Worm (Caenorhabditis elegans) whole organism, L2 larva: ENCODE results near the gene ram-2.

ENCODE experiments used
- C34F6.9 ChIP-seq: fragments of 150-350 bp; optimal IDR thresholded peaks from 2 replicates; lab custom pipeline; 2014; ENCODE audit warnings: missing biosample characterization, missing genetic modification characterization
- F13H6.1 ChIP-seq: sonication (generic microtip); optimal IDR thresholded peaks from 2 replicates; lab custom pipeline; 2016; ENCODE audit warnings: missing genetic modification characterization, missing compliant biosample characterization
- Y55F3AM.14 ChIP-seq: fragments of 200-800 bp; sonication (Bioruptor generic); optimal IDR thresholded peaks from 2 replicates; lab custom pipeline; 2018; ENCODE audit warnings: mild to moderate bottlenecking, missing genetic modification characterization, missing compliant biosample characterization
- ZK546.5 ChIP-seq: sonication (generic microtip); optimal IDR thresholded peaks from 2 replicates; lab custom pipeline; 2017; ENCODE audit warnings: missing biosample characterization, missing genetic modification characterization
- alr-1 ChIP-seq: fragments of 150-350 bp; optimal IDR thresholded peaks from 2 replicates; lab custom pipeline; 2014; ENCODE audit warnings: missing biosample characterization, missing genetic modification characterization
- aly-2 ChIP-seq: fragments of 150-350 bp; optimal IDR thresholded peaks from 2 replicates; lab custom pipeline; 2014; ENCODE audit warnings: missing biosample characterization, missing genetic modification characterization
- blmp-1 ChIP-seq: sonication (generic microtip); optimal IDR thresholded peaks from 2 replicates; lab custom pipeline; 2017; ENCODE audit warnings: missing genetic modification characterization, mild to moderate bottlenecking, missing compliant biosample characterization, antibody characterized with exemption, moderate library complexity; ENCODE audit not compliant: insufficient read depth
- ceh-16 ChIP-seq: fragments of 150-350 bp; optimal IDR thresholded peaks from 2 replicates; lab custom pipeline; 2014; ENCODE audit warnings: missing biosample characterization, missing genetic modification characterization
- crh-2 ChIP-seq: sonication (generic microtip); optimal IDR thresholded peaks from 2 replicates; lab custom pipeline; 2017; ENCODE audit warnings: missing biosample characterization, missing genetic modification characterization
- dmd-4 ChIP-seq: sonication (generic microtip); optimal IDR thresholded peaks from 2 replicates; lab custom pipeline; 2017; ENCODE audit warnings: missing biosample characterization, missing genetic modification characterization
- elt-1 ChIP-seq: fragments of 150-350 bp; optimal IDR thresholded peaks from 2 replicates; lab custom pipeline; 2014; ENCODE audit warnings: missing biosample characterization, missing genetic modification characterization
- fos-1 ChIP-seq: fragments of 150-350 bp; optimal IDR thresholded peaks from 2 replicates; lab custom pipeline; 2014; ENCODE audit warnings: missing biosample characterization, missing genetic modification characterization
- lsy-2 ChIP-seq, 2 experiments: fragments of 150-350 bp in 1 of 2; sonication (generic microtip) in 1 of 2; optimal IDR thresholded peaks; 2 replicates each; lab custom pipeline; 2014 to 2017; ENCODE audit warnings: missing biosample characterization in 2 of 2, missing genetic modification characterization in 2 of 2
- mab-5 ChIP-seq: fragments of 150-350 bp; optimal IDR thresholded peaks from 2 replicates; lab custom pipeline; 2014; ENCODE audit warnings: missing biosample characterization, missing genetic modification characterization
- mbf-1 ChIP-seq: sonication (generic microtip); optimal IDR thresholded peaks from 2 replicates; lab custom pipeline; 2017; ENCODE audit warnings: missing biosample characterization, missing genetic modification characterization
- mdl-1 ChIP-seq, 2 experiments: fragments of 150-350 bp in 1 of 2; sonication (generic microtip) in 1 of 2; optimal IDR thresholded peaks; 2 replicates each; lab custom pipeline; 2017; ENCODE audit warnings: missing biosample characterization in 2 of 2, missing genetic modification characterization in 2 of 2
- nhr-10 ChIP-seq: sonication (generic microtip); optimal IDR thresholded peaks from 2 replicates; lab custom pipeline; 2017; ENCODE audit warnings: missing biosample characterization, missing genetic modification characterization
- nhr-129 ChIP-seq: fragments of 150-350 bp; optimal IDR thresholded peaks from 2 replicates; lab custom pipeline; 2014; ENCODE audit warnings: missing biosample characterization, missing genetic modification characterization
- nhr-21 ChIP-seq: fragments of 150-350 bp; optimal IDR thresholded peaks from 2 replicates; lab custom pipeline; 2014; ENCODE audit warnings: missing biosample characterization, missing genetic modification characterization
- nhr-237 ChIP-seq: fragments of 150-350 bp; optimal IDR thresholded peaks from 2 replicates; lab custom pipeline; 2014; ENCODE audit warnings: missing biosample characterization, missing genetic modification characterization
- nhr-25 ChIP-seq: fragments of 150-350 bp; sonication (generic microtip); optimal IDR thresholded peaks from 3 replicates; lab custom pipeline; 2014; ENCODE audit warnings: missing biosample characterization, missing genetic modification characterization
- nhr-6 ChIP-seq: fragments of 150-350 bp; optimal IDR thresholded peaks from 2 replicates; lab custom pipeline; 2014; ENCODE audit warnings: missing biosample characterization, missing genetic modification characterization
- nhr-77 ChIP-seq: fragments of 150-350 bp; optimal IDR thresholded peaks from 2 replicates; lab custom pipeline; 2014; ENCODE audit warnings: missing biosample characterization, missing genetic modification characterization
- peb-1 ChIP-seq: fragments of 150-350 bp; optimal IDR thresholded peaks from 2 replicates; lab custom pipeline; 2014; ENCODE audit warnings: missing biosample characterization, missing genetic modification characterization
- sem-4 ChIP-seq: fragments of 150-350 bp; optimal IDR thresholded peaks from 2 replicates; lab custom pipeline; 2014; ENCODE audit warnings: missing biosample characterization, missing genetic modification reagents, missing genetic modification characterization
- skn-1 ChIP-seq: sonication (generic microtip); optimal IDR thresholded peaks from 2 replicates; lab custom pipeline; 2017; ENCODE audit warnings: missing biosample characterization, missing genetic modification characterization
- sma-9 ChIP-seq, 2 experiments: fragments of 150-350 bp in 1 of 2; sonication (generic microtip) in 1 of 2; optimal IDR thresholded peaks; 2 replicates each; lab custom pipeline; 2014 to 2016; ENCODE audit warnings: missing genetic modification characterization in 2 of 2, mild to moderate bottlenecking in 1 of 2, missing biosample characterization in 1 of 2, missing compliant biosample characterization in 1 of 2, missing genetic modification reagents in 1 of 2, moderate library complexity in 1 of 2
- unc-39 ChIP-seq: fragments of 150-350 bp; optimal IDR thresholded peaks from 2 replicates; lab custom pipeline; 2014; ENCODE audit warnings: missing biosample characterization, missing genetic modification characterization
- unc-55 ChIP-seq: fragments of 150-350 bp; sonication (generic microtip); optimal IDR thresholded peaks from 3 replicates; lab custom pipeline; 2014; ENCODE audit warnings: missing biosample characterization, missing genetic modification reagents, missing genetic modification characterization
- unc-62 ChIP-seq: fragments of 150-350 bp; optimal IDR thresholded peaks from 2 replicates; lab custom pipeline; 2014; ENCODE audit warnings: missing biosample characterization, missing genetic modification reagents, missing genetic modification characterization
- zag-1 ChIP-seq: fragments of 150-350 bp; optimal IDR thresholded peaks from 2 replicates; lab custom pipeline; 2014; ENCODE audit warnings: missing biosample characterization, missing genetic modification characterization
- ztf-11 ChIP-seq: sonication (generic microtip); optimal IDR thresholded peaks from 2 replicates; lab custom pipeline; 2017; ENCODE audit warnings: missing biosample characterization, missing genetic modification characterization
- ztf-4 ChIP-seq: fragments of 150-350 bp; optimal IDR thresholded peaks from 2 replicates; lab custom pipeline; 2014; ENCODE audit warnings: missing biosample characterization, missing genetic modification characterization

The ram-2 gene

DNA sequence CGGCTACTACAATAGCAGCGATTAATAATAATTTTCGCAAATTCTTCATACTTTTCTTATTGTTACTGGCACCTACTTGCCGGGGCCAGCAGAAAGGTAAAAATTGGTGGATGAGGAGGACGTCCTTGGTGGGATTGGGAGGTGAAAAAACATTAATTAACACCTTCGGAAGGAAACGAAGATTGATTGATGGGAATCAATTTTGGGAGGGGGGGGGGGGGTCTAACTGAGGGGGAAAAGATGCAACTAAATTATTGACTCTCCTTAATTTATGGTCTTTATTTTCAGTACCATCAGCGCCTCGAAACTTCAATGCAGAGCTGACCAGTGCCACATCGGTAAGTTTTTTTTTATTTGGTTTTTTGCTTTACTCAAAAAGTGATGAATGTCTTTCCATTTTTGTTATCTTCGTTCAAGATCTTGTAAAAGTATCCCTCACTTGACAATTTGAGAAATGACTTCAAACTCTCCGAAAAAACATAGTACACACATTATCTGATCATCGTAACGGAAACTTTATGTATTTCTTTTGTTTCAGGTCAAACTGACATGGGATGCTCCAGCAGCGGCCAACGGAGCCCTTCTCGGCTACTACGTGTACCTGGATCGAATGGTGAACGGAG, 23.0 kb downstream of the ram-2 start:
- TF ChIP-seq alr-1: no peak
- TF ChIP-seq ceh-16: peak; percentile 18
- TF ChIP-seq peb-1 (tag; lab: Kevin White, UChicago): no peak
- no peak for TF ChIP-seq skn-1 (tag; lab: Kevin White, UChicago)
- no peak for TF ChIP-seq unc-62 (GFP tag; lab: Kevin White, UChicago)
- TF ChIP-seq sma-9 (GFP tag; optimal IDR thresholded peaks at IDR 0.05; lab: Kevin White, UChicago): no peak
- TF ChIP-seq sma-9 (tag; optimal IDR thresholded peaks at IDR 0.05; lab: Kevin White, UChicago): no peak
- TF ChIP-seq nhr-77: no peak
- peak; percentile 34 for TF ChIP-seq unc-55 (GFP tag; lab: Kevin White, UChicago)
- no peak for TF ChIP-seq Y55F3AM.14 (GFP tag; lab: Kevin White, UChicago)

DNA sequence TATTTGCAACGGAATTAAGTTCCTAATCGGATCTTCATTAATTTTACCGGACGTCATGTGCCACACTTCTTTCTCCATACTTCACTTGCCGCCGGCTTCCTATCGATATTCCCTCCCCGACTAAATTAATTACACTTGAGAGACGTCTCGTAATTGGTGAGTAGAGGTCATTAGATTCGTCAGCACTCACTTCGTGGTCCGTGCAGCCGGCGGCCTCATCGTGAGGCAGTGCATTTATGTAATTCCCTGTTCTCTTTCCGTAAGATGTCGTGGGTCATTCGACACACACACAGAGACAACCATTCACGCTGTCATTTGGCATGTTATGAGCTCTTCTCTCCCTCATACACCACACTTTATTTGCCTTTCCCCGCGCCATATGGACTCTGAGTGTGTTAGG, 26.1 kb downstream of the ram-2 start:
- TF ChIP-seq unc-39 (tag; lab: Kevin White, UChicago) (no peak), nhr-129 (tag; lab: Kevin White, UChicago) (peak; percentile 25), zag-1 (no peak), nhr-10 (tag; lab: Kevin White, UChicago) (no peak), nhr-237 (no peak), sma-9 (GFP tag; optimal IDR thresholded peaks at IDR 0.05; lab: Kevin White, UChicago) (peak; percentile 23), sma-9 (tag; optimal IDR thresholded peaks at IDR 0.05; lab: Kevin White, UChicago) (no peak), mbf-1 (no peak), blmp-1 (tag; lab: Kevin White, UChicago) (no peak), F13H6.1 (tag; lab: Kevin White, UChicago) (no peak), lsy-2 (tag; optimal IDR thresholded peaks at IDR 0.05; lab: Kevin White, UChicago) (peak in 1 of 2 experiments; percentile 13), sem-4 (peak; percentile 21), crh-2 (tag; lab: Kevin White, UChicago) (peak; percentile 4), C34F6.9 (tag; lab: Kevin White, UChicago) (peak; percentile 13), fos-1 (no peak)

DNA sequence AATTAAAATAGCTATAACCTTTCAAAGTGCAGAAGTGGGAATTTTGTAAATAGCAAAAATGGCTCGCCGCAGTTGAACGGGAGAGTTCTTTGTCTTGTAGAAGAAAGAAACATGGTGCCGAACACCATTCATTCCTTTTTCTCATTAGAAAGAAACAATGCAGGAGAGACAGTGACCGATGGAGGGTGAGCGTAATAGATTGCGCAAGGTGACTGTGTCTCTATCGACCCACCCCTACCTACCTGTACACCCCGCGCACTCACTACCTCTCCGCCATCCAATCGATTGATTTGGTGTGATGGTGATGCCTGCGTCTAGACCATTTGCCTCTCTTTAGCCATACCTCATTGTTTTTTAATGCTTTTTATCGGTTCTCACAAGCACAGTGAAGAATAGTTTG, 27.5 kb downstream of the ram-2 start:
- no peak for TF ChIP-seq nhr-77
- no peak for TF ChIP-seq unc-62 (GFP tag; lab: Kevin White, UChicago)
- TF ChIP-seq dmd-4 (tag; lab: Kevin White, UChicago): no peak
- TF ChIP-seq nhr-237: no peak
- no peak for TF ChIP-seq nhr-25 (tag; lab: Kevin White, UChicago)
- TF ChIP-seq zag-1: no peak
- no peak for TF ChIP-seq lsy-2 (tag; optimal IDR thresholded peaks at IDR 0.05; lab: Kevin White, UChicago)
- TF ChIP-seq ztf-11: no peak

DNA sequence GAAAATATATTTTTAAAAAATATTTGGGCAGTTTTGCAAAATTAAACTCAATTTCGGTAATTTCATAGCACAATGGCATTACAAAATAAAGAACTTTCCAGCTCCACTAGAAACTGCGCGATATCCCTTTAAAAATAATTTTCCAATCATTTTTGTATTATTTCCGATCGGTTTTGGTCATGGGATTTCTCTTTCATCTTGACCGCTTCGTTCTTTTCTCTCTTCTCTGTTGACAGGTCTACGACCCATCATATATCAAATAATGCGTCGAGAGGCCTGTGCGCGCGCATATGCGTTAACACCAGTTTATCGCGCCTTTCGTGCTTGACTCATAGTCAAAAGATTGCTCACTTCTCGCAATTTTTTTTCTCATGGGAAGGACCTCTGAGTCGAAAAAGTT, 28.1 kb downstream of the ram-2 start:
- TF ChIP-seq crh-2 (tag; lab: Kevin White, UChicago) (no peak), elt-1 (tag; lab: Kevin White, UChicago) (no peak), Y55F3AM.14 (GFP tag; lab: Kevin White, UChicago) (no peak), ztf-4 (tag; lab: Kevin White, UChicago) (no peak), nhr-129 (tag; lab: Kevin White, UChicago) (no peak), C34F6.9 (tag; lab: Kevin White, UChicago) (no peak), nhr-21 (tag; lab: Kevin White, UChicago) (no peak), ztf-11 (no peak), mdl-1 (tag; optimal IDR thresholded peaks at IDR 0.05; lab: Kevin White, UChicago) (no peak)

DNA sequence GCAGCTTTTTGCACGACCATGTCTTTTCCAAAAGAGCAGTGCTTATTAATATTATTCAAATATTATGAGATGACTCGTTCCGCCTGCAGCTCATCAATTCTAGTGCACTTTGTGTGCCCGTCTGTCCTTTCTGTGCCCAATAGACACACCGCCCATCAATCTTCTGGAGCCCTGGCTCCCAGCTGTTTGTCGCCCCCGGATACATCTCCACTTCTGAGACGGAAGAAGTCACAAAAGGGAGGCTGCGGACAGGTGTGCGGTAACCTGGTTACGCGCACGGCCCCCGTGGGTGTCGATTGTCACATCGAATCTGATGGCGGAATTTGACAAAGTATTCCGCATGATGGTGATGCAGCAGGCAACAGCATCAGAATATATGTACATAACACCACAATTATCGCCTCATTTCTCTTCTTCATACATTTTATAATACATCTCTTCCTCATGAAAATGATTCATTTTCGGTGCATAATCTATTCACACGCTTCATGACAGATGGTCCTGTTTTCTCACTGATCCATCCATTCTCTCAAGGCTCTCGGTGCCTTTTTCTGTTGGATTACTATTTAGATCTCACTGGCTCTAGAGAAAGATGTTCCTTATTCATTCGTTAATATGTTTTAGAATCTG, 30.1 kb downstream of the ram-2 start:
- no peak for TF ChIP-seq nhr-25 (tag; lab: Kevin White, UChicago)
- peak; percentile 44 for TF ChIP-seq unc-55 (GFP tag; lab: Kevin White, UChicago)
- no peak for TF ChIP-seq ZK546.5 (tag; lab: Kevin White, UChicago)
- TF ChIP-seq aly-2 (tag; lab: Kevin White, UChicago): no peak
- no peak for TF ChIP-seq nhr-6
- TF ChIP-seq mab-5: peak; percentile 31
